Worm (Caenorhabditis elegans) whole organism, midembryonic: ENCODE results near the gene col-133.

Experiments used
- flt-1 ChIP-seq: fragments of 200-800 bp; sonication (Bioruptor generic); IDR thresholded peaks from 2 replicates; pipeline ENCODE4 v1.3.6; 2022; ENCODE audit warnings: missing genetic modification characterization, missing compliant biosample characterization
- klf-2 ChIP-seq: fragments of 200-800 bp; sonication (Bioruptor generic); conservative IDR thresholded peaks from 2 replicates; pipeline ENCODE4 v1.3.6; 2022; ENCODE audit warnings: missing genetic modification reagents, missing genetic modification characterization, missing compliant biosample characterization
- ref-1 ChIP-seq: fragments of 200-800 bp; sonication (Bioruptor generic); conservative IDR thresholded peaks from 2 replicates; pipeline ENCODE4 v1.3.6; 2022; ENCODE audit warnings: missing genetic modification reagents, missing genetic modification characterization, missing compliant biosample characterization
- tab-1 ChIP-seq: fragments of 200-800 bp; sonication (Bioruptor generic); IDR thresholded peaks from 2 replicates; pipeline ENCODE4 v1.3.6; 2022; ENCODE audit warnings: missing genetic modification characterization, missing compliant biosample characterization
- ztf-23 ChIP-seq: fragments of 200-800 bp; sonication (Bioruptor generic); IDR thresholded peaks from 2 replicates; pipeline ENCODE4 v1.3.6; 2022; ENCODE audit warnings: missing genetic modification reagents, missing genetic modification characterization, missing compliant biosample characterization
- ztf-29 ChIP-seq: fragments of 200-800 bp; sonication (Bioruptor generic); IDR thresholded peaks from 2 replicates; pipeline ENCODE4 v1.3.6; 2022; ENCODE audit warnings: missing genetic modification reagents, missing genetic modification characterization, missing compliant biosample characterization

DNA sequence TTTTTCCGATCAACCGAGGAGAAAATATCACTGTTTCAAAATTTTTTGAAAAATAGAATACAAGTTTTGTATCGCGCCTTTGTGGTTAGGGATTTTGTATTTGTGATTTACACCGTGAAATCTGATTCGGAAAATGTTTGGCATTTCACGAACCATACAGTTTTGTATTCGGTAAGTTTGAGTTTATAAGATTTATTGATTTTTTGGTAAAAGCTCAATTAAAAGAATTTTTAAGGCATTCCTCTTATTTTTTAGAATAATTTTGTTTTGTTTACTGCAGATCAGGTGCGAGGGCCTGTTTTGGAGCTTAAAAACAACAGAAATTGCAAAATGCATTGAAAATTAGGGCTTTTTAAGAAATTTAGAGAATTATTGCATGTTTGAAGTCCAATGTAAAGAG is 34.2 kb upstream of the col-133 start:
- TF ChIP-seq ref-1 (GFP tag; lab: Robert Waterston, UW) (no peak), klf-2 (no peak), ztf-29 (GFP tag; lab: Robert Waterston, UW) (no peak), flt-1 (GFP tag; lab: Robert Waterston, UW) (no peak), ztf-23 (GFP tag; lab: Robert Waterston, UW) (no peak), tab-1 (GFP tag; lab: Robert Waterston, UW) (no peak)
